Worm (Caenorhabditis elegans): ENCODE results near the gene C50F4.1.

DNA sequence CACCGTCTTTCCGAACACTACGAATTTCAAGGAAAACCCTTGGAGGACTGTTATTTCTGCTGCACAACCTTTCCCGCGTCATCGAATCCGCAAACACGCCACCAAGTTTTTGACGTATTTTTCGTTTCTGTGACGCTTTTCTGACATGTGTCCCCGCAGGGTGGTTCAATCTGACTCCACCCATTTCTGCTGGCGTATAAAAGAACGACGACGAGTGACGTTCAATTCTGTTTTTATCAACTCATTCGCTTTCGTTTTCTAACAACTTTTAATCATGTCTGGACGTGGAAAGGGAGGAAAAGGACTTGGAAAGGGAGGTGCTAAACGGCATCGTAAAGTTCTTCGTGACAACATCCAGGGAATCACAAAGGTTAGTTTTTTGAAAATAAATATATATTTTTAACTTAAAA is 20.3 kb downstream of the C50F4.1 start, which contains the start of gene his-37:
- TF ChIP-seq pqm-1 (tag; optimal IDR thresholded peaks at IDR 0.05) = peak; percentile 90
- TF ChIP-seq skn-1 (tag; optimal IDR thresholded peaks at IDR 0.05) = peak; percentile 89
- TF ChIP-seq aly-2 (tag; optimal IDR thresholded peaks at IDR 0.05) = peak; percentile 64
- TF ChIP-seq lsy-12 (tag; optimal IDR thresholded peaks at IDR 0.05) = peak; percentile 99
- TF ChIP-seq sea-2 (GFP tag; optimal IDR thresholded peaks at IDR 0.05) = peak; percentile 94
- peak; percentile 95 for TF ChIP-seq lin-15B (tag; optimal IDR thresholded peaks at IDR 0.05)
- peak; percentile 86 for TF ChIP-seq zag-1 (tag; optimal IDR thresholded peaks at IDR 0.05)
- peak; percentile 99 for TF ChIP-seq nhr-11 (tag; optimal IDR thresholded peaks at IDR 0.05)
- TF ChIP-seq nhr-77 (tag; optimal IDR thresholded peaks at IDR 0.05) = peak; percentile 92
- TF ChIP-seq ceh-16 (tag; optimal IDR thresholded peaks at IDR 0.05) = peak; percentile 72
- peak; percentile 96 for TF ChIP-seq snpc-4 (tag; optimal IDR thresholded peaks at IDR 0.05)
- TF ChIP-seq nhr-237 (tag; optimal IDR thresholded peaks at IDR 0.05) = no peak
- TF ChIP-seq ceh-9 (tag; optimal IDR thresholded peaks at IDR 0.05) = no peak
